Fruit fly (Drosophila melanogaster): ENCODE measurements around the gene Tsp33B.

Gene Tsp33B

DNA sequence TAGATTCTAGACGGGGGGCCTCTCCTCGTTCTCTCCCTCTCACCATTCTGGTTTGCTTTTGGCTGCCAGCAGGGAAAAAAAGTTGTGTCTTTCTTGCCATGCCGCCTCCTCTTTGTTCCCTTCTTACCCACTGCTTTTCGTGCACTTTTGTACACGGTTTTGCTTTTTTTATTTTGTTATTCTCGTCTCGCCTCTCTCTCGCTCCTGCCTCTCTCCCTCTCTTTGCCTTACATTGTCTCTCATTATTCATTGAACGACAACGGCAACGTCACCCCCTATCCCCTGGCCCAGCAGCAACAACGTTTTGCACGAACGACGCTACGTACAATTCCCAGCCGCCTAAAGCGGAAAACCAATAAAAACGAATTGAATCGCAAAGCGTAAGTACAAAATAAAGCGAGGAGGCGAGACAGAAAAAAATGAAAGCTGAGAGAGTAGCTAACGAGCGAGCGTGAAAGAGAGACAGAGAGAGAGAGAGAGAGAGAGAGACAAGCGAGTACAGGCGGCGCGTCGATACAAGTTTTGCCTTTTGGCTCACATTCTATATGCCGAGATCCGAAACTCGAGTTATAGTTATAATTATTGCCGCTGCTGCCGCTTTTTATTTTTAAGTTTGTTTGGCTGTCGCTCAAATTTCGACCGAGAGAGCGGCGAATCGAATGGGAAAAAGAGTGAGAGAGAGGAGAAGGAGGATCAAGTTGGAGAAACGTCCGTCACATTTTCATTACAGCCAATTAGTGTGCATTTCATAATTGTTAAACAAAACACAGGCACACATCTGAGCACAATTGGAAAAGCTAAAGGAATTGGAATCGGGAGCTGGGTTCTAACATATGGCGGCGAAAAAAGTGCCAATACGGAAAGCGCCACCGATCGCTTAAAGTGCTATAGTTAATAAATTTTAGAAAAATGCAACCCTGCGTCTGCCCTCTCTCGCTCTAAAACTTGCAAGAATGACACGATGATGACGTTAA lies 14.8 kb upstream of the Tsp33B start:
- TF ChIP-seq CG10348 (GFP tag; IDR thresholded peaks at IDR 0.05) (no peak), CG8159 (tag; optimal IDR thresholded peaks at IDR 0.05) (peak; percentile 72), CG9948 (tag; optimal IDR thresholded peaks at IDR 0.05) (peak; percentile 63), EcR (GFP tag; optimal IDR thresholded peaks at IDR 0.05) (peak; percentile 82), CG14655 (GFP tag; optimal IDR thresholded peaks at IDR 0.05) (peak; percentile 83), rn (GFP tag; IDR thresholded peaks at IDR 0.05) (peak; percentile 61), Snoo (tag; optimal IDR thresholded peaks at IDR 0.05) (peak; percentile 74), Pif1A (GFP tag; optimal IDR thresholded peaks at IDR 0.05) (peak; percentile 73), CG13204 (GFP tag; optimal IDR thresholded peaks at IDR 0.05) (peak; percentile 93), D1 (tag; optimal IDR thresholded peaks at IDR 0.05) (no peak), fd96Ca (GFP tag; IDR thresholded peaks at IDR 0.05) (peak; percentile 83), CG34367 (tag; optimal IDR thresholded peaks at IDR 0.05) (peak; percentile 78), CG17806 (tag; optimal IDR thresholded peaks at IDR 0.05) (peak; percentile 62), CG15710 (tag; optimal IDR thresholded peaks at IDR 0.05) (peak; percentile 76), Ets98B (GFP tag; IDR thresholded peaks at IDR 0.05) (peak; percentile 83), CG4496 (GFP tag; IDR thresholded peaks at IDR 0.05) (peak; percentile 92), CG8301 (tag; optimal IDR thresholded peaks at IDR 0.05) (peak; percentile 76), gl (tag; optimal IDR thresholded peaks at IDR 0.05) (peak; percentile 91), CG12605 (GFP tag; IDR thresholded peaks at IDR 0.05) (peak; percentile 87), Pif1B (GFP tag; optimal IDR thresholded peaks at IDR 0.05) (peak; percentile 80), CG32121 (GFP tag; IDR thresholded peaks at IDR 0.05) (peak; percentile 89)

DNA sequence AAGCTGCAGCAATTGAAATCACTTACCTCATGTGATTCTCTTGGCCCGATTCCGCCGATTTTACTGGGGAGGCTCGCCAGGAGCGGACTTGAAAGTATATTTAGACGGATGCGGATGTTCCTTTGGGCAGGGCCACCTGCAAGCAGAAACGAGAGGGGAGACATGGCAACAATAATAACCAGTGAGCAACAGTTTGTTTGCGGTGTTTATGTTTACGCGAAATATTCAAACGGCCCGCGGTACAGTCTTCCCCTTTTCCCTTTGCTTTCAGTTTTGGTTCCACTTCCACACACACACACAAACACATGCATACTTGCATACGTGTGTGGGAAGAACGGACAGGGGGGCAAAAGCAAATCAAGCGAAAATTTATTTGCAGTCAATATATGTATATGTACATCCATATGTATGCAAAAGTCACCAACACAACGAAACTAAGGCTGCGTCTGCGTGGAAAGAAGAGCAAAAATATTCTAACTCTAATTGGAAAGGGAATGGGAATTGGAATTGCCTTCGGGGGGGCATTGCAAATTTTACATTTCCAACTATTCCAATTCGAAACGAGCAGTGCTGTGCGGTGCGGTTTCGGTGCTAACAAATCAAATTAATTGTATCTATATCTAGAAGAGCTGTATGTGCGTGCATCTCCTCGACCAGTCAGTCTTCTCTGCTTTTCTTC lies 14.0 kb upstream of the Tsp33B start:
- TF ChIP-seq CG8159 (tag; optimal IDR thresholded peaks at IDR 0.05), result no peak
- TF ChIP-seq CG4496 (GFP tag; IDR thresholded peaks at IDR 0.05), result peak; percentile 54; the same call in 1 of the 3 replicates
- no peak for TF ChIP-seq CG13204 (GFP tag; optimal IDR thresholded peaks at IDR 0.05)
- no peak for TF ChIP-seq CG9948 (tag; optimal IDR thresholded peaks at IDR 0.05)
- no peak for TF ChIP-seq CG32121 (GFP tag; IDR thresholded peaks at IDR 0.05)
- TF ChIP-seq gl (tag; optimal IDR thresholded peaks at IDR 0.05), result no peak
- no peak for TF ChIP-seq CG17806 (tag; optimal IDR thresholded peaks at IDR 0.05)
- TF ChIP-seq rn (GFP tag; IDR thresholded peaks at IDR 0.05), result no peak
- no peak for TF ChIP-seq Pif1A (GFP tag; optimal IDR thresholded peaks at IDR 0.05)
- 0 out of 3 replicates have a peak, but pooled peaks have one; percentile 46 for TF ChIP-seq fd96Ca (GFP tag; IDR thresholded peaks at IDR 0.05)
- no peak for TF ChIP-seq Ets98B (GFP tag; IDR thresholded peaks at IDR 0.05)
- no peak for TF ChIP-seq Pif1B (GFP tag; optimal IDR thresholded peaks at IDR 0.05)
- no peak for TF ChIP-seq CG34367 (tag; optimal IDR thresholded peaks at IDR 0.05)
- TF ChIP-seq EcR (GFP tag; optimal IDR thresholded peaks at IDR 0.05), result peak; percentile 24
- no peak for TF ChIP-seq CG8301 (tag; optimal IDR thresholded peaks at IDR 0.05)
- no peak for TF ChIP-seq D1 (tag; optimal IDR thresholded peaks at IDR 0.05)
- no peak for TF ChIP-seq Snoo (tag; optimal IDR thresholded peaks at IDR 0.05)
- peak; percentile 47; the same call in 1 of the 2 replicates for TF ChIP-seq CG12605 (GFP tag; IDR thresholded peaks at IDR 0.05)
- no peak for TF ChIP-seq CG15710 (tag; optimal IDR thresholded peaks at IDR 0.05)
- no peak for TF ChIP-seq CG10348 (GFP tag; IDR thresholded peaks at IDR 0.05)
- TF ChIP-seq CG14655 (GFP tag; optimal IDR thresholded peaks at IDR 0.05), result no peak

DNA sequence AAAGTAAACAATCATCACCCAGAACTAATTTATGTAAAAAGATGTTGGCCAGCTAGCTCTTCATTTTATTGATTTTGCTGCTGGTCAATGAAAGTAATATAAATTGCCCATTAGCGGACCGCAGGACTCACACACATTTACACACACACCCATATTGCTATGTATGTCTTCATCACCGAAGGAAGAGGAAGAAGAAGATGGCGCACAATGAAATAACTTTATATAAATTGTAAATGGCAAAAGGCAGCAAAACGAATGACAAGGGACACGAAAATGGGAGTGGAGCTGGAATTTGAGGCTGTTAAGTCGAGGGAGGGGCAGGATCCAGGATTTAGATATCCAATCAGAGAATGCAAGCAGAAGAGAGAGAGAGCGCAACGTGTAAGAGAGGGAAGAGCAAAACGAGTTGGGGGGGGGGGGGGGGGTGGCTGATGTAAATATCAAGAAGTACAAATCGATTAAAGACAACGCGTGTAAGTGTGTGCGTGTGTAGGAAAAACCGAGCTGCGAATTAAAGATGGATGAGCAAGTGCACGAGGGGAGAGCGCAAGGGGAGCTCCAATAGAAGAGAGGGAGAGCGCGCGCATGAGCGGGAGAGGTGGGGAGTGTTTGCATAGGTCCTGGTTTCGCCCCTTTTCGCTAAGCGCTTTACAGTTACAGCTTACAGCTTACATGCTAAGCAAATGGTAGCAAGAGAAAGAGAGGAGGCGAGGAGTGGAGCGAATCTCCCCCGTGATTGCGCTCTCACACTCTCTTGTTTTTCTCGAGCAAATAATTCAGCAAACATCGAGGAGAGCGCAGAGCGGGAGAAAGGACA lies 12.3 kb upstream of the Tsp33B start:
- TF ChIP-seq CG12605 (GFP tag; IDR thresholded peaks at IDR 0.05), result no peak
- no peak for TF ChIP-seq CG15710 (tag; optimal IDR thresholded peaks at IDR 0.05)
- peak; percentile 13 for TF ChIP-seq Pif1B (GFP tag; optimal IDR thresholded peaks at IDR 0.05)
- TF ChIP-seq CG9948 (tag; optimal IDR thresholded peaks at IDR 0.05), result no peak
- TF ChIP-seq Pif1A (GFP tag; optimal IDR thresholded peaks at IDR 0.05), result no peak
- no peak for TF ChIP-seq CG34367 (tag; optimal IDR thresholded peaks at IDR 0.05)
- TF ChIP-seq rn (GFP tag; IDR thresholded peaks at IDR 0.05), result no peak
- TF ChIP-seq CG8301 (tag; optimal IDR thresholded peaks at IDR 0.05), result no peak
- no peak for TF ChIP-seq EcR (GFP tag; optimal IDR thresholded peaks at IDR 0.05)
- peak; percentile 13 for TF ChIP-seq CG14655 (GFP tag; optimal IDR thresholded peaks at IDR 0.05)
- peak; percentile 62; the same call in 2 of the 3 replicates for TF ChIP-seq CG4496 (GFP tag; IDR thresholded peaks at IDR 0.05)
- TF ChIP-seq fd96Ca (GFP tag; IDR thresholded peaks at IDR 0.05), result peak; percentile 22; the same call in 1 of the 3 replicates
- TF ChIP-seq CG32121 (GFP tag; IDR thresholded peaks at IDR 0.05), result 0 out of 2 replicates have a peak, but pooled peaks have one; percentile 19
- no peak for TF ChIP-seq CG17806 (tag; optimal IDR thresholded peaks at IDR 0.05)
- TF ChIP-seq CG13204 (GFP tag; optimal IDR thresholded peaks at IDR 0.05), result peak; percentile 52
- no peak for TF ChIP-seq D1 (tag; optimal IDR thresholded peaks at IDR 0.05)
- peak; percentile 2 for TF ChIP-seq CG8159 (tag; optimal IDR thresholded peaks at IDR 0.05)
- TF ChIP-seq Ets98B (GFP tag; IDR thresholded peaks at IDR 0.05), result no peak

- TF ChIP-seq Pif1B (GFP tag; optimal IDR thresholded peaks at IDR 0.05), result no peak
- TF ChIP-seq CG10348 (GFP tag; IDR thresholded peaks at IDR 0.05), result no peak
- TF ChIP-seq CG15710 (tag; optimal IDR thresholded peaks at IDR 0.05), result no peak
- TF ChIP-seq CG13204 (GFP tag; optimal IDR thresholded peaks at IDR 0.05), result no peak
- no peak for TF ChIP-seq rn (GFP tag; IDR thresholded peaks at IDR 0.05)
- TF ChIP-seq CG4496 (GFP tag; IDR thresholded peaks at IDR 0.05), result no peak
- no peak for TF ChIP-seq D1 (tag; optimal IDR thresholded peaks at IDR 0.05)
- TF ChIP-seq CG8301 (tag; optimal IDR thresholded peaks at IDR 0.05), result no peak
- no peak for TF ChIP-seq EcR (GFP tag; optimal IDR thresholded peaks at IDR 0.05)
- no peak for TF ChIP-seq CG14655 (GFP tag; optimal IDR thresholded peaks at IDR 0.05)
- TF ChIP-seq CG17806 (tag; optimal IDR thresholded peaks at IDR 0.05), result no peak
- TF ChIP-seq fd96Ca (GFP tag; IDR thresholded peaks at IDR 0.05), result no peak
- no peak for TF ChIP-seq gl (tag; optimal IDR thresholded peaks at IDR 0.05)
- TF ChIP-seq CG9948 (tag; optimal IDR thresholded peaks at IDR 0.05), result no peak
Observed at dm6 chr2L:11797127-11797526, 5.0 kb upstream of the Tsp33B start.
